Worm (Caenorhabditis elegans) whole organism, young adult: ENCODE measurements around the gene ins-16.

ENCODE experiments used
- akir-1 ChIP-seq: fragments of 200-800 bp; sonication (Bioruptor generic); optimal IDR thresholded peaks from 2 replicates; lab custom pipeline; 2018; ENCODE audit warnings: mild to moderate bottlenecking, missing genetic modification characterization, moderate library complexity, missing compliant biosample characterization
- ceh-40 ChIP-seq: fragments of 200-800 bp; sonication (Bioruptor generic); IDR thresholded peaks from 2 replicates; pipeline ENCODE4 v1.3.6; 2022; ENCODE audit warnings: missing genetic modification characterization, missing compliant biosample characterization
- ets-4 ChIP-seq: fragments of 200-800 bp; sonication (Bioruptor generic); optimal IDR thresholded peaks from 2 replicates; lab custom pipeline; 2018; ENCODE audit warnings: mild to moderate bottlenecking, missing genetic modification characterization, missing compliant biosample characterization
- hlh-12 ChIP-seq: sonication (generic microtip); optimal IDR thresholded peaks from 2 replicates; lab custom pipeline; 2016; ENCODE audit warnings: missing genetic modification characterization, missing compliant biosample characterization
- hlh-26 ChIP-seq: fragments of 200-800 bp; sonication (Bioruptor generic); conservative IDR thresholded peaks from 2 replicates; pipeline ENCODE4 v1.3.6; 2022; ENCODE audit warnings: missing genetic modification reagents, missing genetic modification characterization, missing compliant biosample characterization
- let-607 ChIP-seq, 2 experiments: fragments of 200-800 bp in 1 of 2; sonication (Bioruptor generic) in 1 of 2; sonication (generic microtip) in 1 of 2; optimal IDR thresholded peaks; 2 replicates each; lab custom pipeline; 2016 to 2018; ENCODE audit warnings: mild to moderate bottlenecking in 2 of 2, missing compliant biosample characterization in 2 of 2, missing genetic modification characterization in 2 of 2, moderate library complexity in 2 of 2, missing genotype in 1 of 2
- lin-35 ChIP-seq, 3 experiments: fragments of 150-350 bp in 2 of 3; sonication (generic microtip) in 1 of 3; optimal IDR thresholded peaks; 2 replicates each; lab custom pipeline; 2014 to 2018; ENCODE audit warnings: missing biosample characterization in 3 of 3, missing genetic modification characterization in 3 of 3, missing genetic modification reagents in 3 of 3
- lin-40 ChIP-seq: sonication (generic microtip); optimal IDR thresholded peaks from 2 replicates; lab custom pipeline; 2016; ENCODE audit warnings: missing genetic modification characterization, mild to moderate bottlenecking, missing compliant biosample characterization, missing genotype, missing genetic modification reagents
- lin-54 ChIP-seq: fragments of 200-800 bp; sonication (Bioruptor generic); optimal IDR thresholded peaks from 2 replicates; lab custom pipeline; 2018; ENCODE audit warnings: mild to moderate bottlenecking, missing genetic modification characterization, missing compliant biosample characterization
- madf-8 ChIP-seq: fragments of 200-800 bp; sonication (Bioruptor generic); conservative IDR thresholded peaks from 2 replicates; pipeline ENCODE4 v1.3.6; 2022; ENCODE audit warnings: missing genetic modification reagents, missing genetic modification characterization, missing compliant biosample characterization
- unc-130 ChIP-seq: sonication (generic microtip); optimal IDR thresholded peaks from 2 replicates; lab custom pipeline; 2016; ENCODE audit warnings: missing genetic modification reagents, missing genetic modification characterization, missing compliant biosample characterization
- ztf-18 ChIP-seq: sonication (generic microtip); optimal IDR thresholded peaks from 2 replicates; lab custom pipeline; 2016; ENCODE audit warnings: missing genotype, mild to moderate bottlenecking, missing genetic modification characterization, missing compliant biosample characterization

- TF ChIP-seq akir-1 (GFP tag; lab: Kevin White, UChicago) = no peak
- no peak for TF ChIP-seq let-607 (tag; optimal IDR thresholded peaks at IDR 0.05; lab: Kevin White, UChicago)
- TF ChIP-seq lin-54 = peak; percentile 57
- no peak for TF ChIP-seq hlh-26 (GFP tag; lab: Robert Waterston, UW)
- TF ChIP-seq madf-8 (GFP tag; lab: Robert Waterston, UW) = 0 out of 2 replicates have a peak, but pooled peaks have one; percentile 7
- peak in 1 of 3 experiments; percentile 7 for TF ChIP-seq lin-35 (GFP tag; optimal IDR thresholded peaks at IDR 0.05; lab: Kevin White, UChicago)
- peak; percentile 25 for TF ChIP-seq ztf-18
- peak; percentile 68; the same call in 1 of the 2 replicates for TF ChIP-seq ceh-40
- TF ChIP-seq hlh-12 (tag; lab: Kevin White, UChicago) = no peak
- TF ChIP-seq ets-4 (GFP tag; lab: Kevin White, UChicago) = no peak
- no peak for TF ChIP-seq unc-130
- TF ChIP-seq lin-40 (tag; lab: Kevin White, UChicago) = no peak
Measured at ce11 chrIII:2032327-2033093, 28.2 kb downstream of the ins-16 start.
